Worm (Caenorhabditis elegans) whole organism, young adult: ENCODE data around the gene osgn-1.

ENCODE experiments used
- B0019.2 ChIP-seq: fragments of 200-800 bp; sonication (Bioruptor generic); conservative IDR thresholded peaks from 2 replicates; pipeline ENCODE4 v1.3.6; 2022; ENCODE audit warnings: missing genetic modification reagents, missing genetic modification characterization, missing compliant biosample characterization
- B0035.1 ChIP-seq: sonication (generic microtip); optimal IDR thresholded peaks from 2 replicates; lab custom pipeline; 2016; ENCODE audit warnings: missing genetic modification characterization, mild to moderate bottlenecking, missing compliant biosample characterization, missing genotype, missing genetic modification reagents
- C06A6.2 ChIP-seq: fragments of 200-800 bp; sonication (Bioruptor generic); conservative IDR thresholded peaks from 2 replicates; pipeline ENCODE4 v1.3.6; 2022; ENCODE audit warnings: missing genetic modification characterization, missing compliant biosample characterization
- C17E4.6 ChIP-seq: fragments of 200-800 bp; sonication (Bioruptor generic); IDR thresholded peaks from 2 replicates; pipeline ENCODE4 v1.3.6; 2022; ENCODE audit warnings: missing genetic modification reagents, missing genetic modification characterization, missing compliant biosample characterization
- D2030.7 ChIP-seq: fragments of 200-800 bp; sonication (Bioruptor generic); IDR thresholded peaks from 2 replicates; pipeline ENCODE4 v1.3.6; 2022; ENCODE audit warnings: missing genetic modification reagents, missing genetic modification characterization, missing compliant biosample characterization
- F22D6.2 ChIP-seq: sonication (generic microtip); optimal IDR thresholded peaks from 2 replicates; lab custom pipeline; 2016; ENCODE audit warnings: mild to moderate bottlenecking, missing genetic modification characterization, missing compliant biosample characterization
- F33H1.4 ChIP-seq: fragments of 200-800 bp; sonication (Bioruptor generic); IDR thresholded peaks from 2 replicates; pipeline ENCODE4 v1.3.6; 2022; ENCODE audit warnings: missing genetic modification reagents, missing genetic modification characterization, missing compliant biosample characterization
- F37B4.10 ChIP-seq: fragments of 200-800 bp; sonication (Bioruptor generic); IDR thresholded peaks from 2 replicates; pipeline ENCODE4 v1.3.6; 2022; ENCODE audit warnings: missing genetic modification characterization, missing compliant biosample characterization
- F57A8.1 ChIP-seq: fragments of 200-800 bp; sonication (Bioruptor generic); optimal IDR thresholded peaks from 2 replicates; lab custom pipeline; 2018; ENCODE audit warnings: mild to moderate bottlenecking, missing genetic modification characterization, moderate library complexity, missing compliant biosample characterization
- K11D2.4 ChIP-seq: fragments of 200-800 bp; sonication (Bioruptor generic); IDR thresholded peaks from 2 replicates; pipeline ENCODE4 v1.3.6; 2022; ENCODE audit warnings: missing genetic modification reagents, missing genetic modification characterization, missing compliant biosample characterization
- K12H6.12 ChIP-seq: fragments of 200-800 bp; sonication (Bioruptor generic); optimal IDR thresholded peaks from 2 replicates; lab custom pipeline; 2018; ENCODE audit warnings: mild to moderate bottlenecking, missing genetic modification characterization, missing compliant biosample characterization
- T26A5.8 ChIP-seq: sonication (generic microtip); optimal IDR thresholded peaks from 2 replicates; lab custom pipeline; 2016; ENCODE audit warnings: missing genetic modification characterization, missing compliant biosample characterization
- Y53F4B.3 ChIP-seq: fragments of 200-800 bp; sonication (Bioruptor generic); IDR thresholded peaks from 2 replicates; pipeline ENCODE4 v1.3.6; 2022; ENCODE audit warnings: missing genetic modification reagents, missing genetic modification characterization, missing compliant biosample characterization
- Y67H2A.10 ChIP-seq: fragments of 200-800 bp; sonication (Bioruptor generic); conservative IDR thresholded peaks from 2 replicates; pipeline ENCODE4 v1.3.6; 2022; ENCODE audit warnings: missing genetic modification reagents, missing genetic modification characterization, missing compliant biosample characterization
- Y95B8A.8 ChIP-seq: fragments of 200-800 bp; sonication (Bioruptor generic); IDR thresholded peaks from 2 replicates; pipeline ENCODE4 v1.3.6; 2022; ENCODE audit warnings: missing genetic modification reagents, missing genetic modification characterization, missing compliant biosample characterization
- attf-6 ChIP-seq: fragments of 200-800 bp; sonication (Bioruptor generic); IDR thresholded peaks from 2 replicates; pipeline ENCODE4 v1.3.6; 2022; ENCODE audit warnings: missing genetic modification reagents, missing genetic modification characterization, missing compliant biosample characterization
- ceh-40 ChIP-seq: fragments of 200-800 bp; sonication (Bioruptor generic); IDR thresholded peaks from 2 replicates; pipeline ENCODE4 v1.3.6; 2022; ENCODE audit warnings: missing genetic modification characterization, missing compliant biosample characterization
- ceh-91 ChIP-seq: fragments of 200-800 bp; sonication (Bioruptor generic); IDR thresholded peaks from 2 replicates; pipeline ENCODE4 v1.3.6; 2022; ENCODE audit warnings: missing genetic modification reagents, missing genetic modification characterization, missing compliant biosample characterization
- chd-7 ChIP-seq: sonication (generic microtip); optimal IDR thresholded peaks from 2 replicates; lab custom pipeline; 2016; ENCODE audit warnings: mild to moderate bottlenecking, missing genetic modification characterization, moderate library complexity, missing compliant biosample characterization
- egl-18 ChIP-seq: fragments of 200-800 bp; sonication (Bioruptor generic); IDR thresholded peaks from 2 replicates; pipeline ENCODE4 v1.3.6; 2022; ENCODE audit warnings: missing genetic modification reagents, missing genetic modification characterization, missing compliant biosample characterization
- ekl-4 ChIP-seq: fragments of 200-800 bp; sonication (Bioruptor generic); IDR thresholded peaks from 2 replicates; pipeline ENCODE4 v1.3.6; 2022; ENCODE audit warnings: missing genetic modification reagents, missing genetic modification characterization, missing compliant biosample characterization
- ets-4 ChIP-seq: fragments of 200-800 bp; sonication (Bioruptor generic); optimal IDR thresholded peaks from 2 replicates; lab custom pipeline; 2018; ENCODE audit warnings: mild to moderate bottlenecking, missing genetic modification characterization, missing compliant biosample characterization
- gei-17 ChIP-seq: fragments of 200-800 bp; sonication (Bioruptor generic); optimal IDR thresholded peaks from 2 replicates; lab custom pipeline; 2018; ENCODE audit warnings: mild to moderate bottlenecking, missing genetic modification characterization, missing compliant biosample characterization
- hsf-1 ChIP-seq: fragments of 200-800 bp; sonication (Bioruptor generic); IDR thresholded peaks from 2 replicates; pipeline ENCODE4 v1.3.6; 2022; ENCODE audit warnings: missing genetic modification reagents, missing genetic modification characterization, missing compliant biosample characterization
- madf-10 ChIP-seq: sonication (generic microtip); optimal IDR thresholded peaks from 2 replicates; lab custom pipeline; 2016; ENCODE audit warnings: mild to moderate bottlenecking, missing genetic modification characterization, missing compliant biosample characterization
- madf-6 ChIP-seq: fragments of 200-800 bp; sonication (Bioruptor generic); IDR thresholded peaks from 2 replicates; pipeline ENCODE4 v1.3.6; 2022; ENCODE audit warnings: missing genetic modification reagents, missing genetic modification characterization, missing compliant biosample characterization
- mcd-1 ChIP-seq: fragments of 200-800 bp; sonication (Bioruptor generic); IDR thresholded peaks from 2 replicates; pipeline ENCODE4 v1.3.6; 2022; ENCODE audit warnings: missing genetic modification reagents, missing genetic modification characterization, missing compliant biosample characterization
- nfyb-1 ChIP-seq: fragments of 200-800 bp; sonication (Bioruptor generic); IDR thresholded peaks from 2 replicates; pipeline ENCODE4 v1.3.6; 2022; ENCODE audit warnings: missing genetic modification reagents, missing genetic modification characterization, missing compliant biosample characterization
- nhr-120 ChIP-seq: fragments of 200-800 bp; sonication (Bioruptor generic); IDR thresholded peaks from 2 replicates; pipeline ENCODE4 v1.3.6; 2022; ENCODE audit warnings: missing genetic modification characterization, missing compliant biosample characterization
- nhr-27 ChIP-seq: fragments of 200-800 bp; sonication (Bioruptor generic); optimal IDR thresholded peaks from 2 replicates; lab custom pipeline; 2018; ENCODE audit warnings: mild to moderate bottlenecking, missing genetic modification characterization, moderate library complexity, missing compliant biosample characterization
- rec-8 ChIP-seq, 2 experiments: sonication (generic microtip); optimal IDR thresholded peaks; 2 replicates each; lab custom pipeline; 2016; ENCODE audit warnings: mild to moderate bottlenecking in 2 of 2, missing genetic modification characterization in 2 of 2, missing genetic modification reagents in 2 of 2, missing genotype in 2 of 2, missing biosample characterization in 1 of 2, missing compliant biosample characterization in 1 of 2, moderate library complexity in 1 of 2
- sea-2 ChIP-seq: fragments of 200-800 bp; sonication (Bioruptor generic); IDR thresholded peaks from 2 replicates; pipeline ENCODE4 v1.3.6; 2022; ENCODE audit warnings: missing genetic modification characterization, missing compliant biosample characterization
- snpc-4 ChIP-seq, 5 experiments: fragments of 150-350 bp in 1 of 5; sonication (generic microtip) in 4 of 5; optimal IDR thresholded peaks; 2 replicates each; lab custom pipeline; 2014 to 2018; ENCODE audit warnings: missing genetic modification characterization in 5 of 5, missing biosample characterization in 3 of 5, antibody characterized with exemption in 2 of 5, mild to moderate bottlenecking in 2 of 5, missing compliant biosample characterization in 2 of 5, missing genotype in 2 of 5, moderate library complexity in 2 of 5, missing genetic modification reagents in 1 of 5
- somi-1 ChIP-seq: fragments of 200-800 bp; sonication (Bioruptor generic); optimal IDR thresholded peaks from 2 replicates; lab custom pipeline; 2018; ENCODE audit warnings: mild to moderate bottlenecking, missing genetic modification characterization, missing compliant biosample characterization
- sptf-2 ChIP-seq: fragments of 200-800 bp; sonication (Bioruptor generic); optimal IDR thresholded peaks from 2 replicates; lab custom pipeline; 2018; ENCODE audit warnings: mild to moderate bottlenecking, missing genetic modification characterization, missing compliant biosample characterization
- tlf-1 ChIP-seq: fragments of 200-800 bp; sonication (Bioruptor generic); optimal IDR thresholded peaks from 2 replicates; lab custom pipeline; 2018; ENCODE audit warnings: mild to moderate bottlenecking, missing genetic modification characterization, missing compliant biosample characterization
- xnd-1 ChIP-seq: sonication (generic microtip); optimal IDR thresholded peaks from 2 replicates; lab custom pipeline; 2016; ENCODE audit warnings: missing genotype, missing genetic modification reagents, missing genetic modification characterization, missing compliant biosample characterization
- zfh-2 ChIP-seq: fragments of 200-800 bp; sonication (Bioruptor generic); conservative IDR thresholded peaks from 2 replicates; pipeline ENCODE4 v1.3.6; 2022; ENCODE audit warnings: missing genetic modification reagents, missing genetic modification characterization, missing compliant biosample characterization
- ztf-22 ChIP-seq: fragments of 200-800 bp; sonication (Bioruptor generic); optimal IDR thresholded peaks from 2 replicates; lab custom pipeline; 2018; ENCODE audit warnings: mild to moderate bottlenecking, missing genetic modification characterization, moderate library complexity, missing compliant biosample characterization
- ztf-28 ChIP-seq: fragments of 200-800 bp; sonication (Bioruptor generic); IDR thresholded peaks from 2 replicates; pipeline ENCODE4 v1.3.6; 2022; ENCODE audit warnings: missing genetic modification reagents, missing genetic modification characterization, missing compliant biosample characterization
- ztf-3 ChIP-seq: fragments of 200-800 bp; sonication (Bioruptor generic); optimal IDR thresholded peaks from 2 replicates; lab custom pipeline; 2018; ENCODE audit warnings: mild to moderate bottlenecking, missing genetic modification characterization, missing compliant biosample characterization

The osgn-1 gene

ce11 chrIV:4207088-4207487 is at the start of gene osgn-1:
Gene osgn-1 (plus strand): TSS chrIV:4207388.
- no peak for TF ChIP-seq gei-17 (GFP tag; lab: Kevin White, UChicago)
- no peak for TF ChIP-seq ztf-22 (GFP tag; lab: Kevin White, UChicago)
- no peak for TF ChIP-seq K11D2.4 (GFP tag; lab: Robert Waterston, UW)
- TF ChIP-seq rec-8 (tag; optimal IDR thresholded peaks at IDR 0.05; lab: Kevin White, UChicago), result no peak

DNA sequence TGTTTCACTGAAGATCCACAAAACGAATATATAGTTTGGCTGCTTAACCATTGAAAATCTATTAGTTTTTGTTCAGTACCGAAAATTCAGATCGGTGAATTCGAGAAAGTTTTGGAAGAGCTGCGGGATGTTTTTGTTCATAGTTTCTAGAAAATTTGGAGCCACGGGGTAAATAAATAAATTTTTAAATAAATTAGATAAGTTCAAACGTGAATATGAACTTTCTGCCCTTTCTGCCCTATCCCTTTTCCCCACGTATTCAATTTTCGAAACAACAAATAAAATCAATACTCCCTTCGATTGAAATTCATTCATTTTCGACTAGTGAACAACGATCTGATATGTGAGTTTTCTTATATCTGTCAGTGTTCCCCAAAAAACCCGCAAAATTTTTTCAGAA is 45.1 kb upstream of the osgn-1 start, which contains the start of gene scrm-5:
Gene scrm-5, plus strand, starts transcription at position 301 of the 400 bp plus-strand sequence.
- TF ChIP-seq madf-10 (no peak), B0035.1 (tag; lab: Kevin White, UChicago) (no peak), hsf-1 (GFP tag; lab: Robert Waterston, UW) (no peak), T26A5.8 (tag; lab: Kevin White, UChicago) (no peak), ets-4 (GFP tag; lab: Kevin White, UChicago) (no peak), tlf-1 (no peak)

- TF ChIP-seq B0019.2 (GFP tag; lab: Robert Waterston, UW), result no peak
These were observed 42.8 kb upstream of the osgn-1 start, which contains the start of gene scrm-8 for ce11 chrIV:4164392-4164791. Gene scrm-8 (plus strand): TSS chrIV:4164692.

DNA sequence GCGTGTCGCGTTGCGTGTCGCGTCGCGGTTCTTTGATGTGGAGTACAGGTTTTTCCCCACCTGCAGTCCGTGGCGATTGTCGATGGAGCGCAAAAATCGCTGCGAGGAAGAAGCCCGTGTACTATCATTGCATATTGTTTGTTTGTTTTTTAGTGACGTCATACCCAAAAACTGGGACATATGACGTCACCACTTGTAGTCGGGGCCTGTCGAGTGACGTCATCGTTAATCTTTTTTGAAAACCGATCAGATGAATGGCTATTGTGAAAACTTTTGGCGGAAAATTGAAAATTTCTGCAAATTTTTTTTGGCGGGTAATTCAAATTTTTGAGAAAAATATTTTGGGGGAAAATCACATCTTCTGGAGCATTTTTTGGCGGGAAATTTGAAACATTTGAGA is 39.9 kb upstream of the osgn-1 start:
- TF ChIP-seq xnd-1 (no peak), nhr-120 (no peak), ceh-91 (no peak), ekl-4 (no peak), chd-7 (tag; lab: Kevin White, UChicago) (no peak), egl-18 (GFP tag; lab: Robert Waterston, UW) (no peak), madf-6 (GFP tag; lab: Robert Waterston, UW) (no peak), K11D2.4 (GFP tag; lab: Robert Waterston, UW) (no peak), ztf-28 (GFP tag; lab: Robert Waterston, UW) (no peak), Y67H2A.10 (no peak)
- TF ChIP-seq, all 124 proteins: peak for 0

DNA sequence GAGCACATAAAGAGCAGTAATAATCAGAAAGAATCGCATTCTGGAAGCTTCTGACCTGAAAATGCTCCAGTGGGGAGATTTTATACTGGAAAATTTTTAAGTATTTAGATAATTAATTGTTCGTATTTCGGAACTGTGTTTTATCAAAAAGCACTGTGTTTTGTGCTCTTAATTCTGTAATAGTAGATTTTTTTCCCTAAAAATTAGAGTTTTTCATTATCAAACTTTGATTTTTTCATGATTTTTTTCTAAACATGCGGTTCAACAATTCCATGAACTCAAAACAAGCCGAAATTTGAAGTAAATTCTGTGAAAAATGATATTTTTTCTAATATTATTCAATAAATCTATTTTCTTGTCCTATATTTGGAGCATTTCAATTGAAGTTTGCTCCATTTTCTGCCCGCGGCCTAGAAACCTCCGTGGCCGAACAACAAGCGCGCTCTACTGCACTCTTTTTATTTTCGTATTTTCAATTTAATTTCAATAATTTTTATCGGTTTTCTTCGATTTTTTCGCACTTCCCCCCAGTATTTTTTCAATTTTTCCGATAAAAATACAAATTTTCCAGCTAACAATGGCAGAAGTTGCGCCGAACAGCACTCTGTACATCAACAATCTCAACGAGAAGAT is 35.5 kb upstream of the osgn-1 start, which contains the start of the genes K08D10.13 and rnp-2:
Gene K08D10.13, minus strand, starts transcription at position 51 of the 633 bp plus-strand sequence.
Gene rnp-2, plus strand, starts transcription at position 546 of the 633 bp plus-strand sequence.
- no peak for TF ChIP-seq ceh-40 (GFP tag; lab: Robert Waterston, UW)
- TF ChIP-seq F22D6.2 (tag; lab: Kevin White, UChicago), result no peak
- no peak for TF ChIP-seq sptf-2 (GFP tag; lab: Kevin White, UChicago)
- TF ChIP-seq zfh-2, result no peak
- no peak for TF ChIP-seq ztf-3 (GFP tag; lab: Kevin White, UChicago)
- TF ChIP-seq nfyb-1 (GFP tag; lab: Robert Waterston, UW), result no peak
- TF ChIP-seq D2030.7 (GFP tag; lab: Robert Waterston, UW), result no peak
- TF ChIP-seq ets-4 (GFP tag; lab: Kevin White, UChicago), result no peak
- peak; percentile 89 for TF ChIP-seq mcd-1
- no peak for TF ChIP-seq C06A6.2
- no peak for TF ChIP-seq Y53F4B.3
- TF ChIP-seq F37B4.10, result no peak
- no peak for TF ChIP-seq ztf-28 (GFP tag; lab: Robert Waterston, UW)
- TF ChIP-seq C17E4.6 (GFP tag; lab: Robert Waterston, UW), result no peak
- TF ChIP-seq F33H1.4 (GFP tag; lab: Robert Waterston, UW), result 0 out of 2 replicates have a peak, but pooled peaks have one; percentile 18
- TF ChIP-seq Y95B8A.8, result no peak
- no peak for TF ChIP-seq F57A8.1
- no peak for TF ChIP-seq rec-8 (tag; optimal IDR thresholded peaks at IDR 0.05; lab: Kevin White, UChicago)
- TF ChIP-seq B0019.2 (GFP tag; lab: Robert Waterston, UW), result no peak
- no peak for TF ChIP-seq madf-6 (GFP tag; lab: Robert Waterston, UW)
- TF ChIP-seq sea-2 (GFP tag; lab: Robert Waterston, UW), result no peak
- no peak for TF ChIP-seq K12H6.12
- TF ChIP-seq somi-1 (GFP tag; lab: Kevin White, UChicago), result no peak
- TF ChIP-seq attf-6 (GFP tag; lab: Robert Waterston, UW), result no peak
- no peak for TF ChIP-seq snpc-4 (GFP tag; optimal IDR thresholded peaks at IDR 0.05; lab: Kevin White, UChicago)
- peak in 1 of 4 experiments; percentile 3 for TF ChIP-seq snpc-4 (tag; optimal IDR thresholded peaks at IDR 0.05; lab: Kevin White, UChicago)
- TF ChIP-seq nhr-27, result no peak
